Fruit fly (Drosophila melanogaster): Measurements from ENCODE around the gene CG13282.

DNA sequence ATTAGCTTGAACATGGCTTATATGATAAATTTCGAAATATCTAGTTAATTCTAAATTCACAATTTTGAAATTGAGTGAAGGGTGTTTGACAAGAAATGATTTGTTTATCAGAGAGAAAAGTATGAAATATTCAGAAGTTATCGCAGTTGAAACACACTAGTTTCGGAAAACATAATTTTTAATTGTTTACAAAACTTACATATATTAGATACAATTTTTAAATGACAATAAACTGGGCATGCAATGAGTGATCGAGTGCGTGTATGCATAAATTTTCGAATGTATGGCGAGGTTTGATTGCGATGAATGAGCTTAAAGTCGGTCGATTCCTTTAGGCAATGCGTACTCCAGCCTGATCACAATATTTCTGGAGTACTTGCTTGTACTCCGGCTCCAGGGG, 13.3 kb downstream of the CG13282 start, which contains the start of gene CG13280:
- no peak for TF ChIP-seq Sox102F (GFP tag; optimal IDR thresholded peaks at IDR 0.05)
- no peak for TF ChIP-seq Dll (GFP tag; IDR thresholded peaks at IDR 0.05; ENCODE audit: partially characterized antibody)
